Worm (Caenorhabditis elegans): ENCODE data around the gene ZK596.2.

ZK596.2 gene

DNA sequence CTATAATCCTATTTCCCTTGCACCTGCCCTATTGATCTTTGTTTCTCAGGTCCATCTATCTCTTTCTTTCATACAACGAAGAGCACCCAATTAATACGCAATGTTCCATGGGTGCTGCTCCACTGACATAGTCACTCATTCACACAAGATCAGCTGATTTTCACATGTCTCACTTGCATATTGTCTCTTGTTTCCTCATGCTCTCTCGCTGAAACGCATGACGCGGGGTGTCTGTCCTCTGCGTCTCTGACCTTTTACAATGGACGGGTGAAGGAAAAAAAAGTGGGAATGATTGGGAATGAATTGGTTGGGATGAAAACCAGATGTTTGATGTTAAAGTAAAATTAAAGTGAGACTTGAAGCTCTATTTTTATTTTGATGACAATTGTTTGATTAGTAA, 26.2 kb upstream of the ZK596.2 start:
- TF ChIP-seq ets-5 (GFP tag; IDR thresholded peaks at IDR 0.05) (no peak), unc-98 (GFP tag; IDR thresholded peaks at IDR 0.05) (peak; percentile 51), Y116A8C.19 (tag; optimal IDR thresholded peaks at IDR 0.05; ENCODE audit: borderline replicate concordance) (no peak), ceh-8 (GFP tag; optimal IDR thresholded peaks at IDR 0.05) (peak; percentile 87), tlp-1 (tag; optimal IDR thresholded peaks at IDR 0.05) (no peak), nhr-76 (tag; optimal IDR thresholded peaks at IDR 0.05) (no peak), ceh-63 (GFP tag; optimal IDR thresholded peaks at IDR 0.05) (no peak), isw-1 (GFP tag; IDR thresholded peaks at IDR 0.05) (peak; percentile 71), efl-1 (optimal IDR thresholded peaks at IDR 0.05) (peak; percentile 79 to 82), efl-1 (GFP tag; optimal IDR thresholded peaks at IDR 0.05 in 1 of 2) (peak; percentile 61 to 94), pag-3 (tag; optimal IDR thresholded peaks at IDR 0.05; ENCODE audit: borderline replicate concordance, insufficient read depth) (no peak), fkh-10 (GFP tag; optimal IDR thresholded peaks at IDR 0.05) (peak; percentile 57), fkh-8 (tag; optimal IDR thresholded peaks at IDR 0.05) (peak; percentile 94), mep-1 (tag; optimal IDR thresholded peaks at IDR 0.05) (peak; percentile 96), lin-14 (GFP tag; optimal IDR thresholded peaks at IDR 0.05) (peak; percentile 99), dpl-1 (GFP tag; optimal IDR thresholded peaks at IDR 0.05) (peak; percentile 62 to 68 (median 64)), aha-1 (tag; optimal IDR thresholded peaks at IDR 0.05) (peak; percentile 63), sox-4 (tag; optimal IDR thresholded peaks at IDR 0.05) (peak; percentile 78), hlh-17 (GFP tag; optimal IDR thresholded peaks at IDR 0.05; ENCODE audit: borderline replicate concordance) (no peak), tbx-2 (tag; optimal IDR thresholded peaks at IDR 0.05) (peak; percentile 90), lin-15B (tag; optimal IDR thresholded peaks at IDR 0.05) (no peak), ceh-88 (GFP tag; IDR thresholded peaks at IDR 0.05) (peak; percentile 69), ceh-82 (tag; optimal IDR thresholded peaks at IDR 0.05) (peak; percentile 47 to 84 (median 66)), unc-130 (tag; optimal IDR thresholded peaks at IDR 0.05) (peak; percentile 65), nhr-71 (tag; optimal IDR thresholded peaks at IDR 0.05) (peak; percentile 98), lir-3 (tag; optimal IDR thresholded peaks at IDR 0.05; ENCODE audit: poor library complexity) (peak; percentile 85), mdl-1 (tag; optimal IDR thresholded peaks at IDR 0.05) (peak in 1 of 2 experiments; percentile 96), nhr-20 (tag; optimal IDR thresholded peaks at IDR 0.05) (peak; percentile 95), vab-15 (tag; optimal IDR thresholded peaks at IDR 0.05) (peak; percentile 80), nhr-19 (GFP tag; conservative IDR thresholded peaks at IDR 0.05) (peak; percentile 92), rnt-1 (tag; optimal IDR thresholded peaks at IDR 0.05) (peak; percentile 94), lin-13 (GFP tag; optimal IDR thresholded peaks at IDR 0.05) (peak; percentile 91), sup-37 (GFP tag; optimal IDR thresholded peaks at IDR 0.05) (no peak), hlh-4 (tag; optimal IDR thresholded peaks at IDR 0.05) (no peak), fkh-4 (tag; optimal IDR thresholded peaks at IDR 0.05; ENCODE audit: borderline replicate concordance) (peak; percentile 88), ceh-90 (tag; optimal IDR thresholded peaks at IDR 0.05) (no peak), alr-1 (tag; optimal IDR thresholded peaks at IDR 0.05; ENCODE audit: borderline replicate concordance) (no peak), xbp-1 (tag; optimal IDR thresholded peaks at IDR 0.05) (peak; percentile 91), snpc-4 (tag; optimal IDR thresholded peaks at IDR 0.05) (peak; percentile 43), nhr-84 (tag; optimal IDR thresholded peaks at IDR 0.05) (no peak), C16A3.4 (tag; optimal IDR thresholded peaks at IDR 0.05) (peak; percentile 77), unc-62 (GFP tag; optimal IDR thresholded peaks at IDR 0.05) (no peak), dsc-1 (tag; optimal IDR thresholded peaks at IDR 0.05) (peak; percentile 99), mef-2 (tag; optimal IDR thresholded peaks at IDR 0.05) (peak; percentile 85), skn-1 (tag; optimal IDR thresholded peaks at IDR 0.05) (peak; percentile 78), nhr-90 (tag; optimal IDR thresholded peaks at IDR 0.05; ENCODE audit: poor library complexity) (no peak), nhr-77 (tag; optimal IDR thresholded peaks at IDR 0.05) (no peak), pax-3 (tag; optimal IDR thresholded peaks at IDR 0.05) (peak; percentile 75), nhr-12 (tag; optimal IDR thresholded peaks at IDR 0.05) (no peak), elt-3 (tag; optimal IDR thresholded peaks at IDR 0.05) (peak in 2 of 6 experiments; percentile 39 to 69), unc-86 (tag; optimal IDR thresholded peaks at IDR 0.05) (peak; percentile 96), nhr-237 (tag; optimal IDR thresholded peaks at IDR 0.05) (peak; percentile 57)
